Fruit fly (Drosophila melanogaster) whole organism, embryonic: Measurements from ENCODE around the gene PolD2.

Experiments
- Asciz ChIP-seq: fragments of 200-800 bp; sonication (Bioruptor generic); optimal IDR thresholded peaks from 2 replicates; lab custom pipeline; 2017; ENCODE audit warnings: missing biosample characterization, mild to moderate bottlenecking, missing genetic modification characterization, missing genetic modification reagents
- B-H2 ChIP-seq: fragments of 200-800 bp; sonication (Bioruptor generic); optimal IDR thresholded peaks from 2 replicates; lab custom pipeline; 2018; ENCODE audit warnings: missing biosample characterization, mild to moderate bottlenecking, missing genetic modification characterization
- BtbVII ChIP-seq: fragments of 200-800 bp; sonication (Bioruptor generic); optimal IDR thresholded peaks from 3 replicates; lab custom pipeline; 2017; ENCODE audit warnings: missing biosample characterization, mild to moderate bottlenecking, missing genetic modification characterization
- CG10147 ChIP-seq: fragments of 200-800 bp; sonication (Bioruptor generic); optimal IDR thresholded peaks from 2 replicates; lab custom pipeline; 2019; ENCODE audit warnings: missing biosample characterization, mild to moderate bottlenecking, missing genetic modification characterization, moderate library complexity
- CG10209 ChIP-seq: fragments of 200-800 bp; sonication (Bioruptor generic); optimal IDR thresholded peaks from 3 replicates; lab custom pipeline; 2017; ENCODE audit warnings: missing biosample characterization, mild to moderate bottlenecking, missing genetic modification characterization, missing genetic modification reagents
- CG11093 ChIP-seq: fragments of 200-800 bp; sonication (Bioruptor generic); IDR thresholded peaks from 3 replicates; pipeline ENCODE4 v1.3.6; 2022; ENCODE audit warnings: missing biosample characterization, missing genetic modification characterization
- CG11560 ChIP-seq: fragments of 200-800 bp; sonication (Bioruptor generic); IDR thresholded peaks from 3 replicates; pipeline ENCODE4 v1.3.6; 2022; ENCODE audit warnings: missing biosample characterization, missing genetic modification characterization
- CG12299 ChIP-seq: fragments of 200-800 bp; sonication (Bioruptor generic); optimal IDR thresholded peaks from 2 replicates; lab custom pipeline; 2018; ENCODE audit warnings: missing biosample characterization, mild to moderate bottlenecking, missing genetic modification characterization
- CG17568 ChIP-seq: fragments of 200-800 bp; sonication (Bioruptor generic); optimal IDR thresholded peaks from 2 replicates; lab custom pipeline; 2018; ENCODE audit warnings: missing biosample characterization, mild to moderate bottlenecking, missing genetic modification characterization, moderate library complexity
- CG17912 ChIP-seq: fragments of 200-800 bp; sonication (Bioruptor generic); optimal IDR thresholded peaks from 2 replicates; lab custom pipeline; 2018; ENCODE audit warnings: missing biosample characterization, mild to moderate bottlenecking, missing genetic modification characterization
- CG1832 ChIP-seq: fragments of 200-800 bp; sonication (Bioruptor generic); optimal IDR thresholded peaks from 2 replicates; lab custom pipeline; 2017; ENCODE audit warnings: missing biosample characterization, mild to moderate bottlenecking, missing genetic modification characterization, inconsistent platforms
- CG18619 ChIP-seq: fragments of 200-800 bp; sonication (Bioruptor generic); optimal IDR thresholded peaks from 3 replicates; lab custom pipeline; 2017; ENCODE audit warnings: missing biosample characterization, mild to moderate bottlenecking, missing genetic modification characterization
- CG2889 ChIP-seq: fragments of 200-800 bp; sonication (Bioruptor generic); IDR thresholded peaks from 3 replicates; pipeline ENCODE4 v1.3.6; 2022; ENCODE audit warnings: missing biosample characterization, missing genetic modification characterization
- CG32767 ChIP-seq: fragments of 200-800 bp; sonication (Bioruptor generic); IDR thresholded peaks from 2 replicates; pipeline ENCODE4 v1.3.6; 2022; ENCODE audit warnings: missing biosample characterization, missing genetic modification characterization
- CG32772 ChIP-seq: fragments of 200-800 bp; sonication (Bioruptor generic); IDR thresholded peaks from 2 replicates; pipeline ENCODE4 v1.3.6; 2022; ENCODE audit warnings: missing biosample characterization, missing genetic modification characterization
- CG33557 ChIP-seq: fragments of 200-800 bp; sonication (Bioruptor generic); optimal IDR thresholded peaks from 2 replicates; lab custom pipeline; 2019; ENCODE audit warnings: missing biosample characterization, mild to moderate bottlenecking, missing genetic modification characterization, moderate library complexity
- CG4707 ChIP-seq: fragments of 200-800 bp; sonication (Bioruptor generic); optimal IDR thresholded peaks from 2 replicates; lab custom pipeline; 2018; ENCODE audit warnings: missing biosample characterization, mild to moderate bottlenecking, missing genetic modification characterization, moderate library complexity
- CG4854 ChIP-seq: fragments of 200-800 bp; sonication (Bioruptor generic); optimal IDR thresholded peaks from 2 replicates; lab custom pipeline; 2016; ENCODE audit warnings: missing biosample characterization, missing genetic modification characterization, inconsistent platforms
- CG6854 ChIP-seq: fragments of 200-800 bp; sonication (Bioruptor generic); optimal IDR thresholded peaks from 3 replicates; lab custom pipeline; 2017; ENCODE audit warnings: missing biosample characterization, mild to moderate bottlenecking, missing genetic modification characterization
- CG7357 ChIP-seq: fragments of 200-800 bp; sonication (Bioruptor generic); IDR thresholded peaks from 3 replicates; pipeline ENCODE4 v1.3.6; 2022; ENCODE audit warnings: missing biosample characterization, missing genetic modification characterization
- CG7928 ChIP-seq: fragments of 200-800 bp; sonication (Bioruptor generic); optimal IDR thresholded peaks from 2 replicates; lab custom pipeline; 2017; ENCODE audit warnings: missing biosample characterization, mild to moderate bottlenecking, missing genetic modification characterization
- CG8089 ChIP-seq: fragments of 200-800 bp; sonication (Bioruptor generic); optimal IDR thresholded peaks from 3 replicates; lab custom pipeline; 2016; ENCODE audit warnings: missing biosample characterization, missing genetic modification characterization
- CG8290 ChIP-seq, 3 experiments: fragments of 200-800 bp; sonication (Bioruptor generic); optimal IDR thresholded peaks; 2 replicates each; lab custom pipeline; 2016 to 2019; ENCODE audit warnings: missing biosample characterization in 3 of 3, missing genetic modification characterization in 3 of 3, mild to moderate bottlenecking in 2 of 3, moderate library complexity in 1 of 3
- D19B ChIP-seq: fragments of 200-800 bp; sonication (Bioruptor generic); optimal IDR thresholded peaks from 2 replicates; lab custom pipeline; 2017; ENCODE audit warnings: missing biosample characterization, mild to moderate bottlenecking, missing genetic modification characterization
- H2.0 ChIP-seq: fragments of 200-800 bp; sonication (Bioruptor generic); IDR thresholded peaks from 2 replicates; pipeline ENCODE4 v1.3.6; 2022; ENCODE audit warnings: missing biosample characterization, missing genetic modification characterization
- HLH3B ChIP-seq: fragments of 200-800 bp; sonication (Bioruptor generic); IDR thresholded peaks from 2 replicates; pipeline ENCODE4 v1.3.6; 2022; ENCODE audit warnings: missing biosample characterization, missing genetic modification characterization
- HmgZ ChIP-seq: fragments of 200-800 bp; sonication (Bioruptor generic); optimal IDR thresholded peaks from 2 replicates; lab custom pipeline; 2018; ENCODE audit warnings: missing biosample characterization, mild to moderate bottlenecking, missing genetic modification characterization
- Kr ChIP-seq: fragments of 200-800 bp; sonication (Bioruptor generic); optimal IDR thresholded peaks from 2 replicates; lab custom pipeline; 2017; ENCODE audit warnings: missing biosample characterization, mild to moderate bottlenecking, missing genetic modification characterization
- PHDP ChIP-seq: fragments of 200-800 bp; sonication (Bioruptor generic); optimal IDR thresholded peaks from 3 replicates; lab custom pipeline; 2018; ENCODE audit warnings: missing biosample characterization, mild to moderate bottlenecking, missing genetic modification characterization, moderate library complexity
- Rfx ChIP-seq: fragments of 200-800 bp; sonication (Bioruptor generic); IDR thresholded peaks from 2 replicates; pipeline ENCODE4 v1.3.6; 2022; ENCODE audit warnings: missing biosample characterization, missing genetic modification characterization
- Sin3A ChIP-seq: fragments of >200 bp; optimal IDR thresholded peaks from 2 replicates; lab custom pipeline; 2018
- btn ChIP-seq: fragments of 200-800 bp; sonication (Bioruptor generic); optimal IDR thresholded peaks from 2 replicates; lab custom pipeline; 2016; ENCODE audit warnings: missing biosample characterization, missing genetic modification characterization
- chm ChIP-seq: fragments of 200-800 bp; sonication (Bioruptor generic); IDR thresholded peaks from 2 replicates; pipeline ENCODE4 v1.3.6; 2022; ENCODE audit warnings: missing biosample characterization, missing genetic modification characterization
- dm ChIP-seq: fragments of 200-800 bp; sonication (Bioruptor generic); optimal IDR thresholded peaks from 3 replicates; lab custom pipeline; 2016; ENCODE audit warnings: missing biosample characterization, missing genetic modification characterization
- ems ChIP-seq: fragments of 200-800 bp; sonication (Bioruptor generic); optimal IDR thresholded peaks from 3 replicates; lab custom pipeline; 2016; ENCODE audit warnings: missing biosample characterization, missing genetic modification characterization
- en ChIP-seq: fragments of 200-800 bp; sonication (Bioruptor generic); optimal IDR thresholded peaks from 2 replicates; lab custom pipeline; 2016; ENCODE audit warnings: missing biosample characterization, missing genetic modification characterization
- ewg ChIP-seq: fragments of 200-800 bp; sonication (Bioruptor generic); optimal IDR thresholded peaks from 3 replicates; lab custom pipeline; 2017; ENCODE audit warnings: mild to moderate bottlenecking, missing biosample characterization, missing genetic modification reagents, missing genetic modification characterization
- eyg ChIP-seq: fragments of 200-800 bp; sonication (Bioruptor generic); optimal IDR thresholded peaks from 3 replicates; lab custom pipeline; 2016; ENCODE audit warnings: missing biosample characterization, missing genetic modification characterization
- inv ChIP-seq: fragments of 200-800 bp; sonication (Bioruptor generic); IDR thresholded peaks from 2 replicates; pipeline ENCODE4 v1.3.6; 2022; ENCODE audit warnings: missing biosample characterization, missing genetic modification characterization; ENCODE audit not compliant: partially characterized antibody
- lov ChIP-seq, 2 experiments: fragments of 200-800 bp in 1 of 2; fragments of >200 bp in 1 of 2; sonication (Bioruptor generic) in 1 of 2; IDR thresholded peaks in 1 of 2; optimal IDR thresholded peaks in 1 of 2; 2 replicates in 1 of 2; 3 replicates in 1 of 2; pipeline versions ENCODE4 v1.3.6 to Lab custom; 2017 to 2022; ENCODE audit warnings: missing biosample characterization in 1 of 2, missing genetic modification characterization in 1 of 2
- peb ChIP-seq: fragments of 200-800 bp; sonication (Bioruptor generic); IDR thresholded peaks from 2 replicates; pipeline ENCODE4 v1.3.6; 2022; ENCODE audit warnings: missing biosample characterization, missing genetic modification characterization
- phol ChIP-seq: fragments of 200-800 bp; sonication (Bioruptor generic); optimal IDR thresholded peaks from 3 replicates; lab custom pipeline; 2018; ENCODE audit warnings: missing biosample characterization, mild to moderate bottlenecking, missing genetic modification characterization, moderate library complexity
- schlank ChIP-seq: fragments of 200-800 bp; sonication (Bioruptor generic); optimal IDR thresholded peaks from 2 replicates; lab custom pipeline; 2018; ENCODE audit warnings: missing biosample characterization, mild to moderate bottlenecking, missing genetic modification characterization
- sim ChIP-seq: fragments of 200-800 bp; sonication (Bioruptor generic); IDR thresholded peaks from 2 replicates; pipeline ENCODE4 v1.3.6; 2022; ENCODE audit warnings: missing biosample characterization, missing genetic modification characterization
- slbo ChIP-seq: fragments of 200-800 bp; sonication (Bioruptor generic); IDR thresholded peaks from 2 replicates; pipeline ENCODE4 v1.3.6; 2022; ENCODE audit warnings: missing biosample characterization, missing genetic modification characterization
- slou ChIP-seq: fragments of 200-800 bp; sonication (Bioruptor generic); optimal IDR thresholded peaks from 3 replicates; lab custom pipeline; 2016; ENCODE audit warnings: missing biosample characterization, missing genetic modification characterization
- stc ChIP-seq: fragments of 200-800 bp; sonication (Bioruptor generic); IDR thresholded peaks from 2 replicates; pipeline ENCODE4 v1.3.6; 2022; ENCODE audit warnings: missing biosample characterization, missing genetic modification characterization
- tap ChIP-seq: fragments of 200-800 bp; optimal IDR thresholded peaks from 3 replicates; lab custom pipeline; 2019; ENCODE audit warnings: missing biosample characterization, mild to moderate bottlenecking, missing genetic modification characterization, moderate library complexity
- zfh1 ChIP-seq: fragments of 200-800 bp; sonication (Bioruptor generic); IDR thresholded peaks from 3 replicates; pipeline ENCODE4 v1.3.6; 2022; ENCODE audit warnings: missing biosample characterization, missing genetic modification characterization

The PolD2 gene

DNA sequence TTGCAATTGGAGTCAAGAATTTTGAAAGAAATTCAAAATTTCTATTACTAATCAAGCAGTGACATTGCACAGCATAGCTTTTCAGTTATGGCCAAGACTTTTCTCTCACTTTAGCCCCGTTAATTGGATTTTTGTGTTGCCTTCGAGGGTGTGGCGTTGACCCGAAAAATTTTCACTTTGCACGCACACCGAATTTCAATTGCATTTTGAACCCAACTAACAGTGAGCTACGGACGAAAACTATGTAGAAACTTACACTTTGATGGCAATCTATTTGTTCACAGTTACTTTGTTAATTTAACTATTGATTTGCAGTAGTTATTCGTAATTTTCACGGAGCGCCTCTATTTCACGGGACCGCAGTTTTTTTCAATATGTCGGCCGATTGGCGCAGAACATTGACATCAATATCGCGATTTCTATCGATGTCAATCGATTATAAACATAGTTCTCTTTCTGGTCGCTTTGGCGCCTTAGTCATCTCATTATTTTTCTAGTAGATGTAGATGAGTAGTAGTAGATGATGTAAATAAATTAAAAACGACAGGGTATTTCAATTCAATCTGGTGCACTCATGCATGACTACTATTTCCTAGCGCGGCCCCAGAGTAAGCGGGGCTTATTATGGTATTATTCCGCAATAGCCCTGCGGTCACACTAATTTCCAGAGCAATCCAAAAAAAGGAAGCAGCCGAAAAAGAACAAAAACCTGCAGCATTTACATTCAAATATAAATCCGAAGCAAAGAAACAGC lies 19.7 kb downstream of the PolD2 start, which contains the start of the genes alpha-Spec, dlt and Cdc37 (continued):
- TF ChIP-seq CG11093 (GFP tag; lab: Robert Waterston, UW) = no peak
- TF ChIP-seq dm = no peak
- no peak for TF ChIP-seq CG8290 (GFP tag; optimal IDR thresholded peaks at IDR 0.05; lab: Kevin White, UChicago)
- TF ChIP-seq CG8290 (tag; optimal IDR thresholded peaks at IDR 0.05; lab: Kevin White, UChicago) = no peak
- no peak for TF ChIP-seq CG7357 (GFP tag; lab: Robert Waterston, UW)
- peak; percentile 99 for TF ChIP-seq phol (tag; lab: Kevin White, UChicago)
- no peak for TF ChIP-seq CG17912 (GFP tag; lab: Kevin White, UChicago)
- peak; percentile 80 for TF ChIP-seq Sin3A (lab: Kevin White, UChicago)
- TF ChIP-seq zfh1 (GFP tag; lab: Robert Waterston, UW) = peak; percentile 26; the same call in 1 of the 3 replicates
- no peak for TF ChIP-seq stc (GFP tag; lab: Robert Waterston, UW)
- no peak for TF ChIP-seq peb (GFP tag; lab: Robert Waterston, UW)
- peak; percentile 57; the same call in 1 of the 2 replicates for TF ChIP-seq chm
- TF ChIP-seq CG4854 (GFP tag; lab: Kevin White, UChicago) = peak; percentile 20
- peak; percentile 90 for TF ChIP-seq CG11560 (tag; lab: Robert Waterston, UW)
- TF ChIP-seq HmgZ (tag; lab: Kevin White, UChicago) = peak; percentile 32
- no peak for TF ChIP-seq CG2889 (GFP tag; lab: Robert Waterston, UW)
- TF ChIP-seq CG18619 (GFP tag; lab: Kevin White, UChicago) = no peak
- no peak for TF ChIP-seq B-H2 (GFP tag; lab: Kevin White, UChicago)
- no peak; the same call in 1 of the 2 replicates for TF ChIP-seq CG32767
- no peak for TF ChIP-seq sim (GFP tag; lab: Robert Waterston, UW)
- TF ChIP-seq ewg (GFP tag; lab: Kevin White, UChicago) = no peak
- peak; percentile 27 for TF ChIP-seq CG10147
- TF ChIP-seq BtbVII (GFP tag; lab: Kevin White, UChicago) = no peak
- TF ChIP-seq eyg = peak; percentile 34
- no peak for TF ChIP-seq CG1832
- TF ChIP-seq CG4707 = no peak
- TF ChIP-seq CG6854 (GFP tag; lab: Kevin White, UChicago) = no peak
- peak; percentile 12; the same call in 1 of the 2 replicates for TF ChIP-seq CG32772 (GFP tag; lab: Robert Waterston, UW)
- TF ChIP-seq ems (GFP tag; lab: Kevin White, UChicago) = no peak
- TF ChIP-seq H2.0 (GFP tag; lab: Robert Waterston, UW) = no peak
- no peak for TF ChIP-seq en (GFP tag; lab: Kevin White, UChicago)
- TF ChIP-seq Kr = no peak
- TF ChIP-seq Asciz (GFP tag; lab: Kevin White, UChicago) = no peak
- no peak for TF ChIP-seq CG17568 (GFP tag; lab: Kevin White, UChicago)
- TF ChIP-seq D19B (GFP tag; lab: Kevin White, UChicago) = no peak
- peak; percentile 34 for TF ChIP-seq CG7928
- TF ChIP-seq HLH3B (GFP tag; lab: Robert Waterston, UW) = no peak
- TF ChIP-seq schlank (tag; lab: Kevin White, UChicago) = no peak
- TF ChIP-seq CG8089 = peak; percentile 9
- TF ChIP-seq CG10209 (GFP tag; lab: Kevin White, UChicago) = peak; percentile 2
- TF ChIP-seq lov (optimal IDR thresholded peaks at IDR 0.05; lab: Kevin White, UChicago) = no peak
- no peak for TF ChIP-seq lov (GFP tag; IDR thresholded peaks at IDR 0.05; lab: Robert Waterston, UW)
- TF ChIP-seq slbo (GFP tag; lab: Robert Waterston, UW) = peak; percentile 16; the same call in 1 of the 2 replicates
- TF ChIP-seq inv (GFP tag; lab: Robert Waterston, UW) = peak; percentile 76
- peak; percentile 51 for TF ChIP-seq Rfx (GFP tag; lab: Robert Waterston, UW)
- TF ChIP-seq btn (GFP tag; lab: Kevin White, UChicago) = no peak
- TF ChIP-seq PHDP (tag; lab: Kevin White, UChicago) = peak; percentile 19
- TF ChIP-seq tap (tag; lab: Kevin White, UChicago) = no peak
- TF ChIP-seq CG33557 (GFP tag; lab: Kevin White, UChicago) = peak; percentile 29
- no peak for TF ChIP-seq CG12299 (tag; lab: Kevin White, UChicago)
- TF ChIP-seq slou (GFP tag; lab: Kevin White, UChicago) = no peak
